Worm (Caenorhabditis elegans): ENCODE results near the gene T13C5.6.

DNA sequence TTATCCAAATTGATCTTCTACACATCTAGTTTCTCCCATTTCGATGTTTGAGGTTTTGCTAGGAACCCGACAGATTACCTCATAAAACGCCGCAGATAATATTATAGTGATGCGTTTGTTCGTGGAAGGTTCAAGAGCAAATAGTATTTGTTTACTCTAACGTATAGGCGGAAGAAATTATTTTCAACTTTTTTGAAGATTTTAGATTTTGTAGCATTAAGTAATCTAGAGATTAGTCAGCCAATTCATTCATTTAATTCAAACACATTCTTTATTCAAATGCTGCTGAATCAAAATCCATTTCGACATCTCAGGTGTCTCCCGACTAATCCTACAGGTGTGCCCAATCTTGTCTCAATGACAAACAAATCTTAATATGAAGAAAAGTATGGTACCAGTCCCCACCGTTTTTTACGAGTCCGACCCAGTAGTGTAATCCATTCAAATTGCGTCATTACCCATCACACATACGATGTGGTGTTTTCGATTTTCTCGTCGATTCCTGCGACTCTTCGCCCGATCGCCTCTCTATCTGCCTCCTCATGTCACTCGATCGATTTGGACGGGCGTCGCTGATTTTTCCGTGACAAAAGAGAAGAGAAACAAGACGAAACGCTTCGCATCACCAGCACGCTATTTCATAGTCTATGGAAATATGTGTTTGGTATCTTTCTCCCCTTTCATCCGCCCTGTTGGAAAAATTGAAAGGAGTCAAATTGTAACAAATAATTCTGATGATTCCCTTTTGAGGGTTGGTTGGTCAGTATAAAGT lies 46.6 kb upstream of the T13C5.6 start:
- peak; percentile 30 for TF ChIP-seq W03F9.2 (tag; optimal IDR thresholded peaks at IDR 0.05)
- TF ChIP-seq him-1 (tag; optimal IDR thresholded peaks at IDR 0.05) = no peak
- TF ChIP-seq dao-5 (tag; optimal IDR thresholded peaks at IDR 0.05) = no peak

All from whole organism, L4/young adult.